Worm (Caenorhabditis elegans): ENCODE data around the gene Y62E10A.13.
A peak's percentile ranks its signal among the peaks of the same experiment; 100 is the strongest.

Gene Y62E10A.13

ce11 chrIV:13370235-13370739 lies 28.6 kb downstream of the Y62E10A.13 start, which contains the start of the genes rla-2, popl-7 and Y62E10A.24:
Gene rla-2 (minus strand): TSS chrIV:13370285.
Gene popl-7 (plus strand): TSS chrIV:13370689.
Gene Y62E10A.24 (plus strand): TSS chrIV:13370710.
- TF ChIP-seq ztf-4 (tag; optimal IDR thresholded peaks at IDR 0.05), result no peak
- no peak for TF ChIP-seq sma-9 (GFP tag; optimal IDR thresholded peaks at IDR 0.05)
- TF ChIP-seq sma-9 (tag; optimal IDR thresholded peaks at IDR 0.05), result no peak
- no peak for TF ChIP-seq ztf-1 (GFP tag; conservative IDR thresholded peaks at IDR 0.05)
- no peak for TF ChIP-seq F13H6.1 (tag; optimal IDR thresholded peaks at IDR 0.05)
- TF ChIP-seq nhr-21 (tag; optimal IDR thresholded peaks at IDR 0.05), result no peak
- no peak for TF ChIP-seq zag-1 (tag; optimal IDR thresholded peaks at IDR 0.05)
- TF ChIP-seq nhr-129 (tag; optimal IDR thresholded peaks at IDR 0.05), result peak; percentile 61
- no peak for TF ChIP-seq snpc-4 (tag; optimal IDR thresholded peaks at IDR 0.05)
- TF ChIP-seq unc-62 (GFP tag; optimal IDR thresholded peaks at IDR 0.05), result no peak
- no peak for TF ChIP-seq elt-3 (tag; optimal IDR thresholded peaks at IDR 0.05)
- peak; percentile 40 for TF ChIP-seq C34F6.9 (tag; optimal IDR thresholded peaks at IDR 0.05)
- TF ChIP-seq R02D3.7 (tag; optimal IDR thresholded peaks at IDR 0.05), result no peak
- no peak for TF ChIP-seq elt-1 (tag; optimal IDR thresholded peaks at IDR 0.05)
- peak in 1 of 2 experiments; percentile 80 for TF ChIP-seq lsy-2 (tag; optimal IDR thresholded peaks at IDR 0.05)
- peak; percentile 55 for TF ChIP-seq unc-55 (GFP tag; optimal IDR thresholded peaks at IDR 0.05)

ce11 chrIV:13369120-13369842 lies 29.6 kb downstream of the Y62E10A.13 start, which contains the start of gene agt-1:
Gene agt-1 (minus strand): TSS chrIV:13369412.
- TF ChIP-seq unc-62 (GFP tag; optimal IDR thresholded peaks at IDR 0.05) (no peak), nhr-6 (tag; optimal IDR thresholded peaks at IDR 0.05) (no peak)

ce11 chrIV:13364869-13365268 lies 34.0 kb downstream of the Y62E10A.13 start, which contains the start of gene srsx-25:
Gene srsx-25 (plus strand): TSS chrIV:13365169.
- TF ChIP-seq R02D3.7 (tag; optimal IDR thresholded peaks at IDR 0.05) (no peak), sma-9 (GFP tag; optimal IDR thresholded peaks at IDR 0.05) (no peak), sma-9 (tag; optimal IDR thresholded peaks at IDR 0.05) (no peak), lin-11 (tag; optimal IDR thresholded peaks at IDR 0.05) (no peak), nhr-25 (tag; optimal IDR thresholded peaks at IDR 0.05) (no peak), fos-1 (tag; optimal IDR thresholded peaks at IDR 0.05) (no peak), peb-1 (tag; optimal IDR thresholded peaks at IDR 0.05) (no peak), skn-1 (tag; optimal IDR thresholded peaks at IDR 0.05) (no peak), nhr-6 (tag; optimal IDR thresholded peaks at IDR 0.05) (no peak), nhr-237 (tag; optimal IDR thresholded peaks at IDR 0.05) (no peak), aly-2 (tag; optimal IDR thresholded peaks at IDR 0.05) (no peak), elt-1 (tag; optimal IDR thresholded peaks at IDR 0.05) (no peak)

ce11 chrIV:13360144-13360543 lies 38.7 kb downstream of the Y62E10A.13 start, which contains the start of gene Y62E10A.3:
Gene Y62E10A.3 (minus strand): TSS chrIV:13360244.
- no peak for TF ChIP-seq mdl-1 (tag; optimal IDR thresholded peaks at IDR 0.05)
- TF ChIP-seq crh-2 (tag; optimal IDR thresholded peaks at IDR 0.05), result no peak
- TF ChIP-seq blmp-1 (tag; optimal IDR thresholded peaks at IDR 0.05; ENCODE audit: insufficient read depth), result no peak
- no peak for TF ChIP-seq nhr-77 (tag; optimal IDR thresholded peaks at IDR 0.05)
- no peak for TF ChIP-seq nhr-237 (tag; optimal IDR thresholded peaks at IDR 0.05)
- TF ChIP-seq nhr-6 (tag; optimal IDR thresholded peaks at IDR 0.05), result no peak
- TF ChIP-seq unc-55 (GFP tag; optimal IDR thresholded peaks at IDR 0.05), result no peak
- TF ChIP-seq mbf-1 (tag; optimal IDR thresholded peaks at IDR 0.05), result no peak
- no peak for TF ChIP-seq F13H6.1 (tag; optimal IDR thresholded peaks at IDR 0.05)
- no peak for TF ChIP-seq alr-1 (tag; optimal IDR thresholded peaks at IDR 0.05)
- no peak for TF ChIP-seq C34F6.9 (tag; optimal IDR thresholded peaks at IDR 0.05)
- no peak for TF ChIP-seq skn-1 (tag; optimal IDR thresholded peaks at IDR 0.05)
- no peak for TF ChIP-seq fos-1 (tag; optimal IDR thresholded peaks at IDR 0.05)
- no peak for TF ChIP-seq nhr-11 (tag; optimal IDR thresholded peaks at IDR 0.05)
- TF ChIP-seq nhr-10 (tag; optimal IDR thresholded peaks at IDR 0.05), result no peak
- no peak for TF ChIP-seq sem-4 (tag; optimal IDR thresholded peaks at IDR 0.05)

ce11 chrIV:13358488-13358887 lies 40.4 kb downstream of the Y62E10A.13 start, which contains the start of gene W02A2.8:
Gene W02A2.8 (minus strand): TSS chrIV:13358588.
- TF ChIP-seq mab-5 (tag; optimal IDR thresholded peaks at IDR 0.05) (no peak), skn-1 (tag; optimal IDR thresholded peaks at IDR 0.05) (no peak), R02D3.7 (tag; optimal IDR thresholded peaks at IDR 0.05) (no peak), unc-62 (GFP tag; optimal IDR thresholded peaks at IDR 0.05) (no peak)

Data from whole organism, L2 larva.